Worm (Caenorhabditis elegans) whole organism, midembryonic: ENCODE measurements around the gene col-90.

Source experiments
- T22C8.4 ChIP-seq: fragments of 200-800 bp; sonication (Bioruptor generic); IDR thresholded peaks from 2 replicates; pipeline ENCODE4 v1.3.6; 2022; ENCODE audit warnings: missing genetic modification characterization, missing compliant biosample characterization
- flt-1 ChIP-seq: fragments of 200-800 bp; sonication (Bioruptor generic); IDR thresholded peaks from 2 replicates; pipeline ENCODE4 v1.3.6; 2022; ENCODE audit warnings: missing genetic modification characterization, missing compliant biosample characterization
- klf-2 ChIP-seq: fragments of 200-800 bp; sonication (Bioruptor generic); conservative IDR thresholded peaks from 2 replicates; pipeline ENCODE4 v1.3.6; 2022; ENCODE audit warnings: missing genetic modification reagents, missing genetic modification characterization, missing compliant biosample characterization
- med-1 ChIP-seq: sonication (generic microtip); optimal IDR thresholded peaks from 2 replicates; lab custom pipeline; 2017; ENCODE audit warnings: missing genetic modification characterization, mild to moderate bottlenecking, missing compliant biosample characterization, antibody characterized with exemption, missing genetic modification reagents; ENCODE audit not compliant: insufficient read depth
- ref-1 ChIP-seq: fragments of 200-800 bp; sonication (Bioruptor generic); conservative IDR thresholded peaks from 2 replicates; pipeline ENCODE4 v1.3.6; 2022; ENCODE audit warnings: missing genetic modification reagents, missing genetic modification characterization, missing compliant biosample characterization
- ztf-23 ChIP-seq: fragments of 200-800 bp; sonication (Bioruptor generic); IDR thresholded peaks from 2 replicates; pipeline ENCODE4 v1.3.6; 2022; ENCODE audit warnings: missing genetic modification reagents, missing genetic modification characterization, missing compliant biosample characterization
- ztf-29 ChIP-seq: fragments of 200-800 bp; sonication (Bioruptor generic); IDR thresholded peaks from 2 replicates; pipeline ENCODE4 v1.3.6; 2022; ENCODE audit warnings: missing genetic modification reagents, missing genetic modification characterization, missing compliant biosample characterization

ce11 chrIII:7922207-7922606 lies 26.4 kb upstream of the col-90 start, which contains the start of gene C29E4.17:
- TF ChIP-seq ref-1 (no peak), ztf-29 (GFP tag; lab: Robert Waterston, UW) (no peak), ztf-23 (GFP tag; lab: Robert Waterston, UW) (no peak), klf-2 (GFP tag; lab: Robert Waterston, UW) (no peak), flt-1 (no peak), med-1 (GFP tag; lab: Kevin White, UChicago) (no peak), T22C8.4 (no peak)
